Fruit fly (Drosophila melanogaster) whole organism, embryonic: ENCODE results near the gene CCDC151.

ENCODE experiments used
- Aef1 ChIP-seq: fragments of 200-800 bp; sonication (Bioruptor generic); IDR thresholded peaks from 3 replicates; pipeline ENCODE4 v1.3.6; 2022; ENCODE audit warnings: missing biosample characterization, missing genetic modification characterization
- Blimp-1 ChIP-seq: fragments of 200-800 bp; sonication (Bioruptor generic); optimal IDR thresholded peaks from 3 replicates; lab custom pipeline; 2018; ENCODE audit warnings: missing biosample characterization, missing genetic modification characterization, mild to moderate bottlenecking, moderate library complexity, missing genetic modification reagents
- CG10209 ChIP-seq: fragments of 200-800 bp; sonication (Bioruptor generic); optimal IDR thresholded peaks from 3 replicates; lab custom pipeline; 2017; ENCODE audit warnings: missing biosample characterization, mild to moderate bottlenecking, missing genetic modification characterization, missing genetic modification reagents
- CG10565 ChIP-seq: fragments of 200-800 bp; sonication (Bioruptor generic); optimal IDR thresholded peaks from 3 replicates; lab custom pipeline; 2016; ENCODE audit warnings: missing biosample characterization, mild to moderate bottlenecking, missing genetic modification characterization
- CG11504 ChIP-seq: fragments of 200-800 bp; sonication (Bioruptor generic); optimal IDR thresholded peaks from 3 replicates; lab custom pipeline; 2019; ENCODE audit warnings: missing biosample characterization, mild to moderate bottlenecking, missing genetic modification characterization, moderate library complexity
- CG11723 ChIP-seq: fragments of 200-800 bp; sonication (Bioruptor generic); optimal IDR thresholded peaks from 2 replicates; lab custom pipeline; 2017; ENCODE audit warnings: missing biosample characterization, mild to moderate bottlenecking, missing genetic modification characterization
- CG12659 ChIP-seq: fragments of 200-800 bp; sonication (Bioruptor generic); optimal IDR thresholded peaks from 3 replicates; lab custom pipeline; 2017; ENCODE audit warnings: mild to moderate bottlenecking, missing biosample characterization, missing genetic modification reagents, missing genetic modification characterization
- CG13296 ChIP-seq: fragments of 200-800 bp; sonication (Bioruptor generic); optimal IDR thresholded peaks from 3 replicates; lab custom pipeline; 2018; ENCODE audit warnings: missing biosample characterization, mild to moderate bottlenecking, missing genetic modification characterization
- CG13424 ChIP-seq: fragments of 200-800 bp; sonication (Bioruptor generic); optimal IDR thresholded peaks from 2 replicates; lab custom pipeline; 2019; ENCODE audit warnings: missing biosample characterization, mild to moderate bottlenecking, missing genetic modification characterization, moderate library complexity
- CG14860 ChIP-seq: fragments of 200-800 bp; sonication (Bioruptor generic); IDR thresholded peaks from 3 replicates; pipeline ENCODE4 v1.3.6; 2022; ENCODE audit warnings: missing biosample characterization, missing genetic modification characterization; ENCODE audit not compliant: partially characterized antibody
- CG15269 ChIP-seq: fragments of 200-800 bp; sonication (Bioruptor generic); optimal IDR thresholded peaks from 2 replicates; lab custom pipeline; 2018; ENCODE audit warnings: missing biosample characterization, mild to moderate bottlenecking, missing genetic modification characterization, moderate library complexity
- CG17361 ChIP-seq: fragments of 200-800 bp; sonication (Bioruptor generic); IDR thresholded peaks from 3 replicates; pipeline ENCODE4 v1.3.6; 2022; ENCODE audit warnings: missing biosample characterization, missing genetic modification characterization
- CG17385 ChIP-seq: fragments of 200-800 bp; sonication (Bioruptor generic); optimal IDR thresholded peaks from 3 replicates; lab custom pipeline; 2018; ENCODE audit warnings: missing biosample characterization, mild to moderate bottlenecking, missing genetic modification characterization
- CG17612 ChIP-seq: fragments of 200-800 bp; sonication (Bioruptor generic); IDR thresholded peaks from 2 replicates; pipeline ENCODE4 v1.3.6; 2022; ENCODE audit warnings: missing biosample characterization, missing genetic modification characterization
- CG18599 ChIP-seq: fragments of 200-800 bp; sonication (Bioruptor generic); optimal IDR thresholded peaks from 3 replicates; lab custom pipeline; 2017; ENCODE audit warnings: missing biosample characterization, missing genetic modification characterization, mild to moderate bottlenecking, moderate library complexity, missing genetic modification reagents
- CG2129 ChIP-seq: fragments of 200-800 bp; sonication (Bioruptor generic); IDR thresholded peaks from 2 replicates; pipeline ENCODE4 v1.3.6; 2022; ENCODE audit warnings: missing biosample characterization, missing genetic modification characterization; ENCODE audit not compliant: partially characterized antibody
- CG2678 ChIP-seq: fragments of 200-800 bp; sonication (Bioruptor generic); optimal IDR thresholded peaks from 3 replicates; lab custom pipeline; 2019; ENCODE audit warnings: missing biosample characterization, mild to moderate bottlenecking, missing genetic modification characterization, moderate library complexity
- CG30020 ChIP-seq: fragments of 200-800 bp; optimal IDR thresholded peaks from 2 replicates; lab custom pipeline; 2019; ENCODE audit warnings: missing biosample characterization, mild to moderate bottlenecking, missing genetic modification characterization, moderate library complexity
- CG30403 ChIP-seq: fragments of 200-800 bp; sonication (Bioruptor generic); optimal IDR thresholded peaks from 3 replicates; lab custom pipeline; 2016; ENCODE audit warnings: missing biosample characterization, missing genetic modification characterization
- CG6765 ChIP-seq: fragments of 200-800 bp; sonication (Bioruptor generic); optimal IDR thresholded peaks from 3 replicates; lab custom pipeline; 2017; ENCODE audit warnings: missing biosample characterization, mild to moderate bottlenecking, missing genetic modification characterization
- CG8765 ChIP-seq: fragments of 200-800 bp; sonication (Bioruptor generic); IDR thresholded peaks from 2 replicates; pipeline ENCODE4 v1.3.6; 2022; ENCODE audit warnings: missing biosample characterization, missing genetic modification characterization
- CG9797 ChIP-seq: fragments of 200-800 bp; sonication (Bioruptor generic); optimal IDR thresholded peaks from 3 replicates; lab custom pipeline; 2018; ENCODE audit warnings: missing biosample characterization, mild to moderate bottlenecking, missing genetic modification characterization
- CoRest ChIP-seq: fragments of 200-800 bp; sonication (Bioruptor generic); optimal IDR thresholded peaks from 3 replicates; lab custom pipeline; 2018; ENCODE audit warnings: missing biosample characterization, mild to moderate bottlenecking, missing genetic modification characterization, moderate library complexity
- Deaf1 ChIP-seq: fragments of 200-800 bp; optimal IDR thresholded peaks from 3 replicates; lab custom pipeline; 2019; ENCODE audit warnings: missing biosample characterization, mild to moderate bottlenecking, missing genetic modification characterization, moderate library complexity
- Dek ChIP-seq: fragments of 200-800 bp; sonication (Bioruptor generic); optimal IDR thresholded peaks from 3 replicates; lab custom pipeline; 2019; ENCODE audit warnings: missing biosample characterization, mild to moderate bottlenecking, missing genetic modification characterization, moderate library complexity
- Dfd ChIP-seq, 2 experiments: fragments of >200 bp; optimal IDR thresholded peaks; 2 replicates each; lab custom pipeline; 2017; ENCODE audit warnings: missing biosample characterization in 2 of 2, missing genetic modification characterization in 2 of 2
- Doc2 ChIP-seq: fragments of 200-800 bp; sonication (Bioruptor generic); IDR thresholded peaks from 2 replicates; pipeline ENCODE4 v1.3.6; 2022; ENCODE audit warnings: missing biosample characterization, missing genetic modification characterization
- Ets65A ChIP-seq: fragments of 200-800 bp; sonication (Bioruptor generic); peaks from one replicate; lab custom pipeline; 2016; ENCODE audit warnings: missing biosample characterization, missing genetic modification characterization
- Hmr ChIP-seq: fragments of 200-800 bp; sonication (Bioruptor generic); optimal IDR thresholded peaks from 3 replicates; lab custom pipeline; 2017; ENCODE audit warnings: mild to moderate bottlenecking, missing biosample characterization, missing genetic modification reagents, missing genetic modification characterization
- Kr ChIP-seq: fragments of 200-800 bp; sonication (Bioruptor generic); optimal IDR thresholded peaks from 2 replicates; lab custom pipeline; 2017; ENCODE audit warnings: missing biosample characterization, mild to moderate bottlenecking, missing genetic modification characterization
- Med ChIP-seq: fragments of 200-800 bp; sonication (Bioruptor generic); peaks from one replicate; lab custom pipeline; 2016; ENCODE audit warnings: missing biosample characterization, missing genetic modification characterization, mild to moderate bottlenecking, inconsistent platforms, moderate library complexity
- Nf-YC ChIP-seq: fragments of 200-800 bp; optimal IDR thresholded peaks from 3 replicates; lab custom pipeline; 2019; ENCODE audit warnings: missing biosample characterization, mild to moderate bottlenecking, missing genetic modification characterization, moderate library complexity
- Sin3A ChIP-seq: fragments of >200 bp; optimal IDR thresholded peaks from 2 replicates; lab custom pipeline; 2018
- Taf1 ChIP-seq: fragments of 200-800 bp; sonication (Bioruptor generic); IDR thresholded peaks from 2 replicates; pipeline ENCODE4 v1.3.6; 2022; ENCODE audit warnings: missing biosample characterization, missing genetic modification characterization
- caup ChIP-seq: fragments of 200-800 bp; sonication (Bioruptor generic); optimal IDR thresholded peaks from 3 replicates; lab custom pipeline; 2017; ENCODE audit warnings: missing biosample characterization, mild to moderate bottlenecking, missing genetic modification characterization, moderate library complexity; ENCODE audit not compliant: severe bottlenecking
- chinmo ChIP-seq: fragments of 200-800 bp; sonication (Bioruptor generic); IDR thresholded peaks from 4 replicates; pipeline ENCODE4 v1.3.6; 2022; ENCODE audit warnings: missing biosample characterization, missing genetic modification characterization; ENCODE audit not compliant: partially characterized antibody
- crol ChIP-seq: fragments of 200-800 bp; sonication (Bioruptor generic); IDR thresholded peaks from 2 replicates; pipeline ENCODE4 v1.3.6; 2022; ENCODE audit warnings: missing biosample characterization, missing genetic modification characterization
- cwo ChIP-seq: fragments of 200-800 bp; sonication (Bioruptor generic); optimal IDR thresholded peaks from 3 replicates; lab custom pipeline; 2017; ENCODE audit warnings: missing biosample characterization, missing genetic modification characterization, mild to moderate bottlenecking, moderate library complexity, missing genetic modification reagents
- grau ChIP-seq: fragments of 200-800 bp; optimal IDR thresholded peaks from 3 replicates; lab custom pipeline; 2019; ENCODE audit warnings: missing biosample characterization, mild to moderate bottlenecking, missing genetic modification characterization, moderate library complexity
- hbn ChIP-seq: fragments of 200-800 bp; sonication (Bioruptor generic); IDR thresholded peaks from 2 replicates; pipeline ENCODE4 v1.3.6; 2022; ENCODE audit warnings: missing biosample characterization, missing genetic modification characterization; ENCODE audit not compliant: partially characterized antibody
- lab ChIP-seq: fragments of 200-800 bp; sonication (Bioruptor generic); optimal IDR thresholded peaks from 3 replicates; lab custom pipeline; 2017; ENCODE audit warnings: missing biosample characterization, missing genetic modification characterization, mild to moderate bottlenecking, moderate library complexity, missing genetic modification reagents
- nmo ChIP-seq: fragments of 200-800 bp; sonication (Bioruptor generic); optimal IDR thresholded peaks from 2 replicates; lab custom pipeline; 2018; ENCODE audit warnings: missing biosample characterization, mild to moderate bottlenecking, missing genetic modification characterization, moderate library complexity
- peb ChIP-seq: fragments of 200-800 bp; sonication (Bioruptor generic); IDR thresholded peaks from 2 replicates; pipeline ENCODE4 v1.3.6; 2022; ENCODE audit warnings: missing biosample characterization, missing genetic modification characterization
- sens ChIP-seq: fragments of 200-800 bp; sonication (Bioruptor generic); peaks from one replicate; lab custom pipeline; 2016; ENCODE audit warnings: missing biosample characterization, missing genetic modification characterization
- sqz ChIP-seq: fragments of 200-800 bp; sonication (Bioruptor generic); optimal IDR thresholded peaks from 3 replicates; lab custom pipeline; 2018; ENCODE audit warnings: missing biosample characterization, mild to moderate bottlenecking, missing genetic modification characterization
- twi ChIP-seq: fragments of 200-800 bp; optimal IDR thresholded peaks from 2 replicates; lab custom pipeline; 2019; ENCODE audit warnings: missing biosample characterization, mild to moderate bottlenecking, missing genetic modification characterization, moderate library complexity
- z ChIP-seq: fragments of 200-800 bp; sonication (Bioruptor generic); IDR thresholded peaks from 3 replicates; pipeline ENCODE4 v1.3.6; 2022; ENCODE audit warnings: missing biosample characterization, missing genetic modification characterization
- zen2 ChIP-seq: fragments of 200-800 bp; sonication (Bioruptor generic); IDR thresholded peaks from 3 replicates; pipeline ENCODE4 v1.3.6; 2022; ENCODE audit warnings: missing biosample characterization, missing genetic modification characterization; ENCODE audit not compliant: partially characterized antibody
- zfh1 ChIP-seq: fragments of 200-800 bp; sonication (Bioruptor generic); IDR thresholded peaks from 3 replicates; pipeline ENCODE4 v1.3.6; 2022; ENCODE audit warnings: missing biosample characterization, missing genetic modification characterization

The CCDC151 gene

DNA sequence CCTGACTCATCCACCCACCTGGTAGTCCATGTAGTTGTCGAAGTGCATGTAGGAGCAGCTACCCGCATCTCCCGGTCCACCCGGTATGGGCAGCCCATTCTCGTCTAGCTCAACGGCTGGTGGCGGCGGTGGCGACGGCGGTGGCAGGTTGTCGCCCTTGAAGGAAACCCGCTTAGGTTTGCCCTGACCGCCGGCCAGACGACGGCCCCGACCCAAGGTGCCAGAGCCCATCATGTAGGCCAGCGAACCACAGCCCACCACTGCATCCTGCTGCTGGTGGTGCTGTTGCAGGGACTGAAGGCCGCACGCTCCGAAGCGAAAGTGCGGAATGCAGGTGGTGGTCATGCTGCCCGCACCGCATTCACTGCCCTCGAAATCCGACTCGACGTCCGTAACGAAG is 18.9 kb upstream of the CCDC151 start:
- TF ChIP-seq peb (no peak), Doc2 (GFP tag; lab: Robert Waterston, UW) (0 out of 2 replicates have a peak, but pooled peaks have one; percentile 26), Dfd (GFP tag; optimal IDR thresholded peaks at IDR 0.05; lab: Kevin White, UChicago) (no peak), crol (GFP tag; lab: Robert Waterston, UW) (no peak), sens (peak; percentile 56), Med (peak; percentile 22), CG9797 (GFP tag; lab: Kevin White, UChicago) (no peak), hbn (GFP tag; lab: Robert Waterston, UW) (no peak), zfh1 (no peak), Ets65A (GFP tag; lab: Kevin White, UChicago) (peak; percentile 66), CG2129 (GFP tag; lab: Robert Waterston, UW) (no peak)

- TF ChIP-seq Nf-YC (tag; lab: Kevin White, UChicago): peak; percentile 6
- peak; percentile 30 for TF ChIP-seq cwo (GFP tag; lab: Kevin White, UChicago)
- no peak for TF ChIP-seq Aef1
- TF ChIP-seq CG11504 (tag; lab: Kevin White, UChicago): peak; percentile 63
- peak; percentile 28 for TF ChIP-seq CG13296
- peak; percentile 62 for TF ChIP-seq CG2678
- TF ChIP-seq CG13424: peak; percentile 50
- TF ChIP-seq CG18599 (GFP tag; lab: Kevin White, UChicago): peak; percentile 74
- peak; percentile 8 for TF ChIP-seq nmo
- TF ChIP-seq Dek: peak; percentile 2
- no peak for TF ChIP-seq CG8765 (GFP tag; lab: Robert Waterston, UW)
- TF ChIP-seq CG14860 (GFP tag; lab: Robert Waterston, UW): no peak
- TF ChIP-seq CG17385: peak; percentile 15
- TF ChIP-seq lab (GFP tag; lab: Kevin White, UChicago): peak; percentile 53
- TF ChIP-seq chinmo (GFP tag; lab: Robert Waterston, UW): no peak
- TF ChIP-seq sqz: no peak
- TF ChIP-seq Blimp-1 (GFP tag; lab: Kevin White, UChicago): peak; percentile 13
- no peak for TF ChIP-seq Taf1 (GFP tag; lab: Robert Waterston, UW)
- TF ChIP-seq Kr (GFP tag; lab: Kevin White, UChicago): no peak
- no peak for TF ChIP-seq CG30020 (tag; lab: Kevin White, UChicago)
- TF ChIP-seq CG17361 (GFP tag; lab: Robert Waterston, UW): peak; percentile 52; the same call in 1 of the 3 replicates
- no peak for TF ChIP-seq z (GFP tag; lab: Robert Waterston, UW)
- TF ChIP-seq grau: peak; percentile 45
- TF ChIP-seq CG10209: peak; percentile 11
- no peak for TF ChIP-seq CG11723 (GFP tag; lab: Kevin White, UChicago)
- no peak for TF ChIP-seq zen2 (GFP tag; lab: Robert Waterston, UW)
- no peak for TF ChIP-seq twi (tag; lab: Kevin White, UChicago)
- TF ChIP-seq CG30403 (GFP tag; lab: Kevin White, UChicago): peak; percentile 25
- TF ChIP-seq CG17612: no peak
- peak; percentile 26 for TF ChIP-seq Deaf1 (tag; lab: Kevin White, UChicago)
- no peak for TF ChIP-seq Sin3A
- peak; percentile 19 for TF ChIP-seq CoRest (tag; lab: Kevin White, UChicago)
- no peak for TF ChIP-seq CG10565 (GFP tag; lab: Kevin White, UChicago)
- TF ChIP-seq CG12659 (GFP tag; lab: Kevin White, UChicago): peak; percentile 13
- TF ChIP-seq Hmr (GFP tag; lab: Kevin White, UChicago): peak; percentile 59
- peak; percentile 32 for TF ChIP-seq CG15269
- peak; percentile 8 for TF ChIP-seq caup
- TF ChIP-seq CG6765: no peak
Observed at dm6 chr3L:11863587-11863986, 17.6 kb upstream of the CCDC151 start.
